Worm (Caenorhabditis elegans) whole organism, L4 larva: ENCODE results near the gene pfs-2.

Experiments used
- F10B5.3 ChIP-seq: sonication (generic microtip); optimal IDR thresholded peaks from 2 replicates; lab custom pipeline; 2016; ENCODE audit warnings: mild to moderate bottlenecking, missing genetic modification characterization, missing compliant biosample characterization
- F49E8.2 ChIP-seq: sonication (generic microtip); optimal IDR thresholded peaks from 2 replicates; lab custom pipeline; 2016; ENCODE audit warnings: missing compliant biosample characterization, mild to moderate bottlenecking, missing genetic modification characterization, borderline replicate concordance
- aha-1 ChIP-seq: fragments of 150-350 bp; peaks from one replicate; lab custom pipeline; 2014; ENCODE audit warnings: missing biosample characterization, missing genetic modification characterization
- daf-8 ChIP-seq: fragments of 200-800 bp; sonication (Bioruptor generic); IDR thresholded peaks from 2 replicates; pipeline ENCODE4 v1.3.6; 2022; ENCODE audit warnings: missing genetic modification characterization, missing compliant biosample characterization
- gei-8 ChIP-seq: fragments of 200-800 bp; sonication (Bioruptor generic); optimal IDR thresholded peaks from 2 replicates; lab custom pipeline; 2018; ENCODE audit warnings: mild to moderate bottlenecking, missing genetic modification characterization, missing compliant biosample characterization
- hmg-1.1 ChIP-seq: fragments of 200-800 bp; sonication (Bioruptor generic); IDR thresholded peaks from 2 replicates; pipeline ENCODE4 v1.3.6; 2022; ENCODE audit warnings: missing genetic modification reagents, missing genetic modification characterization, missing compliant biosample characterization
- lin-1 ChIP-seq: fragments of 200-800 bp; sonication (Bioruptor generic); IDR thresholded peaks from 2 replicates; pipeline ENCODE4 v1.3.6; 2022; ENCODE audit warnings: missing genetic modification reagents, missing genetic modification characterization, missing compliant biosample characterization
- lin-29 ChIP-seq: fragments of 200-800 bp; sonication (Bioruptor generic); IDR thresholded peaks from 2 replicates; pipeline ENCODE4 v1.3.6; 2022; ENCODE audit warnings: missing genetic modification reagents, missing genetic modification characterization, missing compliant biosample characterization
- lin-38 ChIP-seq: fragments of 200-800 bp; sonication (Bioruptor generic); IDR thresholded peaks from 2 replicates; pipeline ENCODE4 v1.3.6; 2022; ENCODE audit warnings: missing genetic modification reagents, missing genetic modification characterization, missing compliant biosample characterization
- lir-3 ChIP-seq: sonication (generic microtip); optimal IDR thresholded peaks from 2 replicates; lab custom pipeline; 2016; ENCODE audit warnings: mild to moderate bottlenecking, missing genetic modification characterization, missing compliant biosample characterization
- lsy-2 ChIP-seq, 2 experiments: fragments of 150-350 bp in 1 of 2; sonication (generic microtip) in 1 of 2; optimal IDR thresholded peaks; 2 replicates each; lab custom pipeline; 2014 to 2017; ENCODE audit warnings: missing biosample characterization in 2 of 2, missing genetic modification characterization in 2 of 2
- madf-9 ChIP-seq: fragments of 200-800 bp; sonication (Bioruptor generic); conservative IDR thresholded peaks from 2 replicates; pipeline ENCODE4 v1.3.6; 2022; ENCODE audit warnings: missing genetic modification reagents, missing genetic modification characterization, missing compliant biosample characterization
- mdt-29 ChIP-seq: fragments of 200-800 bp; sonication (Bioruptor generic); IDR thresholded peaks from 2 replicates; pipeline ENCODE4 v1.3.6; 2022; ENCODE audit warnings: missing genetic modification reagents, missing genetic modification characterization, missing compliant biosample characterization
- mxl-3 ChIP-seq: fragments of 200-800 bp; sonication (Bioruptor generic); optimal IDR thresholded peaks from 2 replicates; lab custom pipeline; 2018; ENCODE audit warnings: mild to moderate bottlenecking, missing genetic modification characterization, missing compliant biosample characterization
- nhr-102 ChIP-seq: sonication (generic microtip); optimal IDR thresholded peaks from 2 replicates; lab custom pipeline; 2016; ENCODE audit warnings: mild to moderate bottlenecking, missing genetic modification characterization, moderate library complexity, missing compliant biosample characterization
- nhr-25 ChIP-seq: sonication (generic microtip); optimal IDR thresholded peaks from 2 replicates; lab custom pipeline; 2017; ENCODE audit warnings: missing genetic modification characterization, mild to moderate bottlenecking, missing compliant biosample characterization, antibody characterized with exemption, moderate library complexity, borderline replicate concordance; ENCODE audit not compliant: insufficient read depth
- nhr-48 ChIP-seq: sonication (generic microtip); optimal IDR thresholded peaks from 2 replicates; lab custom pipeline; 2016; ENCODE audit warnings: mild to moderate bottlenecking, missing genetic modification characterization, missing compliant biosample characterization
- nhr-6 ChIP-seq: fragments of 150-350 bp; optimal IDR thresholded peaks from 2 replicates; lab custom pipeline; 2014; ENCODE audit warnings: missing biosample characterization, missing genetic modification characterization
- rbr-2 ChIP-seq: sonication (generic microtip); optimal IDR thresholded peaks from 2 replicates; lab custom pipeline; 2016; ENCODE audit warnings: missing genotype, missing genetic modification characterization, missing compliant biosample characterization
- spr-1 ChIP-seq: sonication (generic microtip); optimal IDR thresholded peaks from 2 replicates; lab custom pipeline; 2016; ENCODE audit warnings: mild to moderate bottlenecking, missing genetic modification characterization, missing compliant biosample characterization
- unc-130 ChIP-seq: sonication (generic microtip); optimal IDR thresholded peaks from 2 replicates; lab custom pipeline; 2016; ENCODE audit warnings: missing genetic modification reagents, missing genetic modification characterization, missing compliant biosample characterization
- zfp-3 ChIP-seq: fragments of 200-800 bp; sonication (Bioruptor generic); conservative IDR thresholded peaks from 2 replicates; pipeline ENCODE4 v1.3.6; 2022; ENCODE audit warnings: missing genetic modification reagents, missing genetic modification characterization, missing compliant biosample characterization

pfs-2 gene

ce11 chrII:14407332-14408270, 49.4 kb downstream of the pfs-2 start (continued):
- TF ChIP-seq mdt-29 (GFP tag; lab: Robert Waterston, UW) (0 out of 2 replicates have a peak, but pooled peaks have one; percentile 14), nhr-6 (tag; lab: Kevin White, UChicago) (peak; percentile 17), rbr-2 (tag; lab: Kevin White, UChicago) (peak; percentile 40), gei-8 (GFP tag; lab: Kevin White, UChicago) (no peak), nhr-48 (tag; lab: Kevin White, UChicago) (peak; percentile 27), lin-29 (peak; percentile 69), lir-3 (peak; percentile 50), daf-8 (GFP tag; lab: Robert Waterston, UW) (no peak), aha-1 (tag; lab: Kevin White, UChicago) (peak; percentile 80), spr-1 (tag; lab: Kevin White, UChicago) (peak; percentile 52), lin-1 (peak; percentile 54; the same call in 1 of the 2 replicates), mxl-3 (GFP tag; lab: Kevin White, UChicago) (peak; percentile 32), F10B5.3 (tag; lab: Kevin White, UChicago) (peak; percentile 47), nhr-25 (tag; lab: Kevin White, UChicago) (peak; percentile 66), madf-9 (no peak), hmg-1.1 (peak; percentile 7; the same call in 1 of the 2 replicates), zfp-3 (GFP tag; lab: Robert Waterston, UW) (peak; percentile 86)
- TF ChIP-seq, all 104 proteins: peak for 41

ce11 chrII:14408312-14408711, 50.1 kb downstream of the pfs-2 start, which contains the start of gene F26H11.4:
Gene F26H11.4 (plus strand): TSS chrII:14408612.
- TF ChIP-seq lin-1, result 0 out of 2 replicates have a peak, but pooled peaks have one; percentile 3
- TF ChIP-seq madf-9, result no peak
- TF ChIP-seq nhr-102 (tag; lab: Kevin White, UChicago), result no peak

- TF ChIP-seq gei-8 (GFP tag; lab: Kevin White, UChicago) (no peak), F49E8.2 (peak; percentile 66), nhr-25 (tag; lab: Kevin White, UChicago) (no peak), unc-130 (peak; percentile 73), lin-38 (GFP tag; lab: Robert Waterston, UW) (peak; percentile 54), lsy-2 (tag; optimal IDR thresholded peaks at IDR 0.05; lab: Kevin White, UChicago) (peak in 1 of 2 experiments; percentile 70)
These were observed 52.6 kb downstream of the pfs-2 start, which contains the start of gene dsb-2 for ce11 chrII:14410768-14411167. Gene dsb-2 (plus strand): TSS chrII:14411095.
